Fruit fly (Drosophila melanogaster) Kc167 (cell line): ENCODE results near the gene r.

Experiments used
- Sin3A ChIP-seq: fragments of >200 bp; optimal IDR thresholded peaks from 2 replicates; lab custom pipeline; 2018; ENCODE audit warnings: missing external identifiers
- insv ChIP-seq: fragments of >200 bp; optimal IDR thresholded peaks from 3 replicates; lab custom pipeline; 2018; ENCODE audit warnings: missing external identifiers
- psq ChIP-seq: fragments of >200 bp; optimal IDR thresholded peaks from 2 replicates; lab custom pipeline; 2017; ENCODE audit warnings: missing external identifiers
- ttk ChIP-seq: sonication (Bioruptor generic); optimal IDR thresholded peaks from 2 replicates; lab custom pipeline; 2017; ENCODE audit warnings: missing external identifiers

DNA sequence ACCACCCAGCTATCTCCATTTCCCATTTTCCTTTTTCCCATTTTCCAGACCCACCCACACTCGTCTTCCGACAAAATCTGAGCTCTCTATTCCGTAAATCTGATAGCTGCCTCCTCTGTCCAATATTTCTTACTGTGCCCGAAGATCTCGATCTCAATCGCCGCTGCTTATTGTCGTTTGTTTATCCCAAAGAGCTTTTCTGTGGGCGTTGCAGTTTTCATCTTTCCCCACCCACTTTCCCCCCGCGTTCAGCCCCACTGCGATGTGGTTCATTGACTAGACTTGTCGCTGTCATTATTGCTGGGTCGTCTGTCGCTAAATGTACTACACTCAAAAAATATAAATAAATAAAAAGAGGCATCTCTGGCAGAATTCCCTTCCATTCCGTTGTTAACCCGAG lies 34.2 kb downstream of the r start:
- no peak for TF ChIP-seq ttk (lab: Kevin White, UChicago)
- TF ChIP-seq Sin3A (lab: Kevin White, UChicago), result no peak
- no peak for TF ChIP-seq insv (lab: Kevin White, UChicago)
- no peak for TF ChIP-seq psq
